Worm (Caenorhabditis elegans) whole organism, late embryonic: ENCODE results near the gene R02D5.7.

ENCODE experiments used
- F13H6.1 ChIP-seq: sonication (generic microtip); optimal IDR thresholded peaks from 2 replicates; lab custom pipeline; 2016; ENCODE audit warnings: missing genetic modification characterization, missing compliant biosample characterization
- K09A11.1 ChIP-seq: sonication (generic microtip); optimal IDR thresholded peaks from 2 replicates; lab custom pipeline; 2017; ENCODE audit warnings: antibody characterized with exemption, mild to moderate bottlenecking, missing genetic modification characterization, missing compliant biosample characterization; ENCODE audit not compliant: insufficient read depth
- ama-1 ChIP-seq: fragments of 150-350 bp; optimal IDR thresholded peaks from 2 replicates; lab custom pipeline; 2014
- ceh-2 ChIP-seq: sonication (generic microtip); optimal IDR thresholded peaks from 2 replicates; lab custom pipeline; 2016; ENCODE audit warnings: missing genotype, missing genetic modification characterization, missing compliant biosample characterization
- ceh-24 ChIP-seq: sonication (generic microtip); optimal IDR thresholded peaks from 2 replicates; lab custom pipeline; 2016; ENCODE audit warnings: mild to moderate bottlenecking, missing genetic modification characterization, missing compliant biosample characterization
- ceh-31 ChIP-seq: sonication (generic microtip); optimal IDR thresholded peaks from 2 replicates; lab custom pipeline; 2016; ENCODE audit warnings: missing genetic modification characterization, missing compliant biosample characterization
- ceh-45 ChIP-seq: fragments of 200-800 bp; sonication (Bioruptor generic); IDR thresholded peaks from 2 replicates; pipeline ENCODE4 v1.3.6; 2022; ENCODE audit warnings: missing genetic modification reagents, missing genetic modification characterization, missing compliant biosample characterization
- ceh-6 ChIP-seq: fragments of 200-800 bp; sonication (Bioruptor generic); optimal IDR thresholded peaks from 2 replicates; lab custom pipeline; 2018; ENCODE audit warnings: mild to moderate bottlenecking, missing genetic modification characterization, missing compliant biosample characterization
- ceh-9 ChIP-seq: sonication (generic microtip); optimal IDR thresholded peaks from 2 replicates; lab custom pipeline; 2016; ENCODE audit warnings: mild to moderate bottlenecking, missing genetic modification characterization, inconsistent platforms, missing compliant biosample characterization
- che-1 ChIP-seq: sonication (generic microtip); optimal IDR thresholded peaks from 2 replicates; lab custom pipeline; 2016; ENCODE audit warnings: mild to moderate bottlenecking, missing genetic modification characterization, missing compliant biosample characterization
- elt-4 ChIP-seq: sonication (generic microtip); optimal IDR thresholded peaks from 2 replicates; lab custom pipeline; 2016; ENCODE audit warnings: missing genetic modification characterization, missing compliant biosample characterization
- ets-4 ChIP-seq: sonication (generic microtip); optimal IDR thresholded peaks from 2 replicates; lab custom pipeline; 2016; ENCODE audit warnings: missing genetic modification characterization, missing compliant biosample characterization
- fax-1 ChIP-seq: sonication (generic microtip); optimal IDR thresholded peaks from 2 replicates; lab custom pipeline; 2016; ENCODE audit warnings: missing genotype, missing genetic modification characterization, missing compliant biosample characterization
- fkh-10 ChIP-seq: fragments of 150-350 bp; optimal IDR thresholded peaks from 2 replicates; lab custom pipeline; 2014; ENCODE audit warnings: missing biosample characterization, missing genetic modification reagents, missing genetic modification characterization
- fkh-6 ChIP-seq: sonication (generic microtip); optimal IDR thresholded peaks from 2 replicates; lab custom pipeline; 2016; ENCODE audit warnings: missing genetic modification characterization, missing compliant biosample characterization
- gmeb-2 ChIP-seq: sonication (generic microtip); optimal IDR thresholded peaks from 2 replicates; lab custom pipeline; 2016; ENCODE audit warnings: missing genetic modification characterization, inconsistent platforms, missing compliant biosample characterization
- hlh-13 ChIP-seq: fragments of 200-800 bp; sonication (Bioruptor generic); optimal IDR thresholded peaks from 2 replicates; lab custom pipeline; 2018; ENCODE audit warnings: mild to moderate bottlenecking, missing genetic modification characterization, missing compliant biosample characterization
- hlh-15 ChIP-seq: sonication (generic microtip); optimal IDR thresholded peaks from 2 replicates; lab custom pipeline; 2016; ENCODE audit warnings: missing genetic modification characterization, missing compliant biosample characterization
- hlh-30 ChIP-seq: sonication (generic microtip); optimal IDR thresholded peaks from 2 replicates; lab custom pipeline; 2017; ENCODE audit warnings: antibody characterized with exemption, missing genetic modification characterization, missing compliant biosample characterization; ENCODE audit not compliant: insufficient read depth
- hlh-8 ChIP-seq: sonication (generic microtip); optimal IDR thresholded peaks from 2 replicates; lab custom pipeline; 2016; ENCODE audit warnings: missing genotype, missing genetic modification characterization, missing compliant biosample characterization
- lim-6 ChIP-seq: sonication (generic microtip); optimal IDR thresholded peaks from 2 replicates; lab custom pipeline; 2016; ENCODE audit warnings: missing genetic modification characterization, missing compliant biosample characterization
- madf-2 ChIP-seq: sonication (generic microtip); optimal IDR thresholded peaks from 2 replicates; lab custom pipeline; 2017; ENCODE audit warnings: missing genetic modification characterization, missing compliant biosample characterization
- mec-3 ChIP-seq: sonication (generic microtip); optimal IDR thresholded peaks from 2 replicates; lab custom pipeline; 2016; ENCODE audit warnings: borderline replicate concordance, missing genetic modification characterization, missing compliant biosample characterization
- nfya-1 ChIP-seq: sonication (generic microtip); optimal IDR thresholded peaks from 2 replicates; lab custom pipeline; 2017; ENCODE audit warnings: missing genetic modification characterization, mild to moderate bottlenecking, missing compliant biosample characterization, antibody characterized with exemption, moderate library complexity
- nhr-232 ChIP-seq: sonication (generic microtip); optimal IDR thresholded peaks from 2 replicates; lab custom pipeline; 2016; ENCODE audit warnings: missing genetic modification characterization, missing compliant biosample characterization
- npax-4 ChIP-seq: sonication (generic microtip); optimal IDR thresholded peaks from 2 replicates; lab custom pipeline; 2016; ENCODE audit warnings: missing genetic modification characterization, missing compliant biosample characterization
- odd-2 ChIP-seq: sonication (generic microtip); optimal IDR thresholded peaks from 2 replicates; lab custom pipeline; 2017; ENCODE audit warnings: antibody characterized with exemption, mild to moderate bottlenecking, missing genetic modification characterization, missing compliant biosample characterization
- pag-3 ChIP-seq: sonication (generic microtip); optimal IDR thresholded peaks from 2 replicates; lab custom pipeline; 2016; ENCODE audit warnings: missing compliant biosample characterization, missing genetic modification characterization, borderline replicate concordance
- pax-1 ChIP-seq: fragments of 150-350 bp; optimal IDR thresholded peaks from 2 replicates; lab custom pipeline; 2014; ENCODE audit warnings: missing biosample characterization, missing genetic modification characterization
- pha-2 ChIP-seq: sonication (generic microtip); optimal IDR thresholded peaks from 2 replicates; lab custom pipeline; 2017; ENCODE audit warnings: mild to moderate bottlenecking, missing genetic modification characterization, missing compliant biosample characterization
- pqm-1 ChIP-seq: sonication (generic microtip); optimal IDR thresholded peaks from 2 replicates; lab custom pipeline; 2016; ENCODE audit warnings: missing genetic modification characterization, missing compliant biosample characterization
- ref-2 ChIP-seq: sonication (generic microtip); optimal IDR thresholded peaks from 2 replicates; lab custom pipeline; 2016; ENCODE audit warnings: missing genetic modification characterization, missing compliant biosample characterization
- rnt-1 ChIP-seq: sonication (generic microtip); optimal IDR thresholded peaks from 2 replicates; lab custom pipeline; 2016; ENCODE audit warnings: missing genetic modification characterization, missing compliant biosample characterization
- sdc-2 ChIP-seq: sonication (generic microtip); optimal IDR thresholded peaks from 2 replicates; lab custom pipeline; 2016; ENCODE audit warnings: missing genotype, missing genetic modification characterization, missing compliant biosample characterization
- sox-2 ChIP-seq: fragments of 200-800 bp; sonication (Bioruptor generic); IDR thresholded peaks from 2 replicates; pipeline ENCODE4 v1.3.6; 2022; ENCODE audit warnings: missing genetic modification reagents, missing genetic modification characterization, missing compliant biosample characterization
- sox-4 ChIP-seq: sonication (generic microtip); optimal IDR thresholded peaks from 2 replicates; lab custom pipeline; 2017; ENCODE audit warnings: mild to moderate bottlenecking, missing genetic modification characterization, inconsistent platforms, missing compliant biosample characterization
- ttx-3 ChIP-seq: sonication (generic microtip); optimal IDR thresholded peaks from 2 replicates; lab custom pipeline; 2016; ENCODE audit warnings: missing genetic modification reagents, missing genetic modification characterization, missing compliant biosample characterization
- unc-3 ChIP-seq, 2 experiments: fragments of 200-800 bp in 1 of 2; sonication (Bioruptor generic) in 1 of 2; sonication (generic microtip) in 1 of 2; conservative IDR thresholded peaks in 1 of 2; optimal IDR thresholded peaks in 1 of 2; 2 replicates each; pipeline versions ENCODE4 v1.3.6 to Lab custom; 2016 to 2022; ENCODE audit warnings: missing compliant biosample characterization in 2 of 2, missing genetic modification characterization in 2 of 2, missing genetic modification reagents in 1 of 2
- zip-5 ChIP-seq: sonication (generic microtip); optimal IDR thresholded peaks from 2 replicates; lab custom pipeline; 2016; ENCODE audit warnings: missing genetic modification characterization, missing compliant biosample characterization

Gene R02D5.7

DNA sequence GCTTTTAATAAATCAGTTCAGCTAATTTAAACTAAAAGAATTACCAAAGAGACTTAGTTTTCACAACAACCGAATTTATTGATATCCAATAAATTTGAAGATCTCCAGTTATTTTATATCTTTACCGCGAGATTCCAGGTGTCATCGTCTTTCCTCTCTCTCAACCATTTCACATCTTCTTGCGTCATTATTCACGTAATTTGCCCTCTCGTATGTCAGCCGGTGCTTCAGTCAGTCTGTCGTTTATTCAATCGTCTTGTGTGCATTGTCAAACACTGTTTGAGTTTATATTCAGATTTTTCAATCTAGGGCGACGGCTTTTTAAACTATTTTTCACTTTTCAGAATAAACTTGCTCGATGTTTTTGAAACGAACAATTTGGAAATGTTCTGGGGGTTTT lies 43.9 kb downstream of the R02D5.7 start:
- no peak for TF ChIP-seq pha-2 (tag; lab: Kevin White, UChicago)
- TF ChIP-seq fax-1 (tag; lab: Kevin White, UChicago), result no peak
- TF ChIP-seq npax-4, result no peak
- no peak for TF ChIP-seq ama-1 (lab: Kevin White, UChicago)
- TF ChIP-seq ref-2 (tag; lab: Kevin White, UChicago), result no peak
- TF ChIP-seq mec-3, result no peak
- TF ChIP-seq sdc-2 (tag; lab: Kevin White, UChicago), result no peak
- no peak for TF ChIP-seq nhr-232 (tag; lab: Kevin White, UChicago)
- no peak for TF ChIP-seq pax-1 (tag; lab: Kevin White, UChicago)
- TF ChIP-seq gmeb-2, result no peak
- TF ChIP-seq ceh-31 (tag; lab: Kevin White, UChicago), result no peak
- TF ChIP-seq lim-6 (tag; lab: Kevin White, UChicago), result no peak
- no peak for TF ChIP-seq pqm-1
- no peak for TF ChIP-seq odd-2 (tag; lab: Kevin White, UChicago)
- TF ChIP-seq madf-2 (tag; lab: Kevin White, UChicago), result no peak
- no peak for TF ChIP-seq ceh-45

DNA sequence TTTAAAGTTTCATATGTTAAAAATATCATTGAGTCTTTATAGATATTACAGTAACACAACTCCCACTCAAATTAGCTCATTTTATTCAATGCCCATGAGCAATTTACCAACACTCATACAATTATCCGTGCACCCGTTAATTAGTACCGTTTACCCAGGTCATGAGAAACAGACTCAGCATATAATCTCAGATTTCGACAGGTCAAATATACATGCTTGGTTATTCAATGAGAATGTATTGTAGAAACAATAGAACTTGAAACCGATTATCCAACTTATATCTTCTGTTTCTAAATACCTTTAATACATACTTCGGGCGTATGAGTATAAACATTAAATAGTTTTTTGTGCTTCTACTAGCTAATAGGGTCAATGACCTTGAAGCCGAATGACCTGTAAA lies 45.1 kb downstream of the R02D5.7 start:
- TF ChIP-seq mec-3, result no peak
- TF ChIP-seq sox-2 (GFP tag; lab: Robert Waterston, UW), result no peak
- no peak for TF ChIP-seq hlh-15 (tag; lab: Kevin White, UChicago)
- no peak for TF ChIP-seq npax-4
- no peak for TF ChIP-seq che-1
- TF ChIP-seq hlh-13, result no peak
- no peak for TF ChIP-seq ceh-31 (tag; lab: Kevin White, UChicago)
- TF ChIP-seq ttx-3 (tag; lab: Kevin White, UChicago), result no peak
- no peak for TF ChIP-seq rnt-1 (tag; lab: Kevin White, UChicago)
- TF ChIP-seq zip-5 (tag; lab: Kevin White, UChicago), result no peak
- TF ChIP-seq sox-4, result no peak
- no peak for TF ChIP-seq hlh-8 (tag; lab: Kevin White, UChicago)
- no peak for TF ChIP-seq nhr-232 (tag; lab: Kevin White, UChicago)
- TF ChIP-seq ceh-2 (tag; lab: Kevin White, UChicago), result no peak
- TF ChIP-seq K09A11.1 (tag; lab: Kevin White, UChicago), result no peak
- no peak for TF ChIP-seq pag-3
- TF ChIP-seq unc-3 (GFP tag; conservative IDR thresholded peaks at IDR 0.05; lab: Robert Waterston, UW), result no peak
- TF ChIP-seq unc-3 (tag; optimal IDR thresholded peaks at IDR 0.05; lab: Kevin White, UChicago), result no peak

DNA sequence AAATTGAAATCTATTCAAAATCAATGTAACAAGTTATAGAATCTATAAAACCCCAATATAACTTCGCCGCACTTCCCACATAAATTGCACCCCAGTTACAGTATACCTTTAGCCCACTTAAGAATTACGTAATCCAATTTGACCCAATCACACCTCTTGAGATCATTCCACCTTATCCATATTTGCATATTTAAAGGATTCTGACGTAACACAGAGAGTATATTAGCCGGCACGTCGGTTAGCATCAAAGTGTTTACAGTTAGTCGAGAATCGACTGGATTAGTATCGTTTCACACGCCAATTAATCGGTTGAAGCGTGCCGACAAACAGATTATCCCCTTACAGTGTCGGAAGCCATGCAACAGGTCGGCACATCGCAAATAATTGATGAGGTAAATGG lies 47.7 kb downstream of the R02D5.7 start:
- TF ChIP-seq ceh-31 (tag; lab: Kevin White, UChicago), result no peak
- TF ChIP-seq pha-2 (tag; lab: Kevin White, UChicago), result no peak
- no peak for TF ChIP-seq hlh-30 (tag; lab: Kevin White, UChicago)
- no peak for TF ChIP-seq hlh-8 (tag; lab: Kevin White, UChicago)
- no peak for TF ChIP-seq ref-2 (tag; lab: Kevin White, UChicago)
- no peak for TF ChIP-seq ceh-9 (tag; lab: Kevin White, UChicago)
- TF ChIP-seq F13H6.1 (tag; lab: Kevin White, UChicago), result no peak
- TF ChIP-seq elt-4 (tag; lab: Kevin White, UChicago), result no peak
- TF ChIP-seq hlh-13, result no peak
- TF ChIP-seq nfya-1 (tag; lab: Kevin White, UChicago), result no peak
- TF ChIP-seq K09A11.1 (tag; lab: Kevin White, UChicago), result no peak
- no peak for TF ChIP-seq ets-4 (tag; lab: Kevin White, UChicago)
- no peak for TF ChIP-seq fkh-10
- no peak for TF ChIP-seq ceh-6
- no peak for TF ChIP-seq ceh-24
- TF ChIP-seq fkh-6 (tag; lab: Kevin White, UChicago), result no peak
- TF ChIP-seq, all 69 proteins: peak for 0
